Fruit fly (Drosophila melanogaster): ENCODE data around the gene Ravus.

dm6 chr3R:13305318-13305899, 41.5 kb upstream of the Ravus start:
- TF ChIP-seq psq (optimal IDR thresholded peaks at IDR 0.05): no peak
- TF ChIP-seq pan (optimal IDR thresholded peaks at IDR 0.05): no peak
- no peak for TF ChIP-seq CG8478 (optimal IDR thresholded peaks at IDR 0.05)
- no peak for TF ChIP-seq EcR (GFP tag; optimal IDR thresholded peaks at IDR 0.05)
- TF ChIP-seq usp (GFP tag; optimal IDR thresholded peaks at IDR 0.05): no peak
- no peak for TF ChIP-seq Dll (optimal IDR thresholded peaks at IDR 0.05)

Data from whole organism.